Fruit fly (Drosophila melanogaster): ENCODE results near the gene CG5199.

The CG5199 gene

dm6 chr3L:20472607-20473006, 19.9 kb upstream of the CG5199 start:
- TF ChIP-seq CG8478 (optimal IDR thresholded peaks at IDR 0.05) (no peak), CTCF (optimal IDR thresholded peaks at IDR 0.05) (no peak)

dm6 chr3L:20471499-20472313, 19.0 kb upstream of the CG5199 start:
- TF ChIP-seq CG8478 (optimal IDR thresholded peaks at IDR 0.05) (no peak), CTCF (optimal IDR thresholded peaks at IDR 0.05) (no peak)

- TF ChIP-seq CG8478 (optimal IDR thresholded peaks at IDR 0.05), result no peak
- TF ChIP-seq CTCF (optimal IDR thresholded peaks at IDR 0.05), result no peak
These were observed 18.4 kb upstream of the CG5199 start for dm6 chr3L:20470991-20471498.

- no peak for TF ChIP-seq CTCF (optimal IDR thresholded peaks at IDR 0.05)
- no peak for TF ChIP-seq CG8478 (optimal IDR thresholded peaks at IDR 0.05)
These were observed 14.8 kb upstream of the CG5199 start for dm6 chr3L:20467433-20467832.

dm6 chr3L:20466599-20466998, 13.9 kb upstream of the CG5199 start, which contains the start of gene Tdh:
TSS of gene Tdh (plus strand) at chr3L:20466944.
- TF ChIP-seq CTCF (optimal IDR thresholded peaks at IDR 0.05) (no peak), CG8478 (optimal IDR thresholded peaks at IDR 0.05) (no peak)

dm6 chr3L:20465941-20466340, 13.3 kb upstream of the CG5199 start, which contains the start of gene CG42764:
TSS of gene CG42764 (minus strand) at chr3L:20466041.
- TF ChIP-seq CTCF (optimal IDR thresholded peaks at IDR 0.05), result no peak
- no peak for TF ChIP-seq CG8478 (optimal IDR thresholded peaks at IDR 0.05)

- TF ChIP-seq CTCF (optimal IDR thresholded peaks at IDR 0.05) (peak; percentile 59 to 60), CG8478 (optimal IDR thresholded peaks at IDR 0.05) (no peak)
These were observed 12.0 kb upstream of the CG5199 start, which contains the start of gene atk for dm6 chr3L:20464677-20465076. TSS of gene atk (minus strand) at chr3L:20464862.

dm6 chr3L:20462391-20462790, 9.7 kb upstream of the CG5199 start:
- no peak for TF ChIP-seq CTCF (optimal IDR thresholded peaks at IDR 0.05)
- TF ChIP-seq CG8478 (optimal IDR thresholded peaks at IDR 0.05), result no peak

- no peak for TF ChIP-seq CG8478 (optimal IDR thresholded peaks at IDR 0.05)
- TF ChIP-seq CTCF (optimal IDR thresholded peaks at IDR 0.05), result no peak
These were observed 7.7 kb upstream of the CG5199 start, which contains the start of gene mag for dm6 chr3L:20460383-20460782. TSS of gene mag (plus strand) at chr3L:20460683.

- TF ChIP-seq CG8478 (optimal IDR thresholded peaks at IDR 0.05) (no peak), CTCF (optimal IDR thresholded peaks at IDR 0.05) (no peak)
These were observed 3.9 kb downstream of the CG5199 start for dm6 chr3L:20448773-20449172.

- TF ChIP-seq CG8478 (optimal IDR thresholded peaks at IDR 0.05) (no peak), CTCF (optimal IDR thresholded peaks at IDR 0.05) (no peak)
These were observed 4.7 kb downstream of the CG5199 start for dm6 chr3L:20447957-20448356.

- no peak for TF ChIP-seq CTCF (optimal IDR thresholded peaks at IDR 0.05)
- TF ChIP-seq CG8478 (optimal IDR thresholded peaks at IDR 0.05), result no peak
These were observed 5.3 kb downstream of the CG5199 start for dm6 chr3L:20447337-20447736.

- TF ChIP-seq CTCF (optimal IDR thresholded peaks at IDR 0.05), result no peak
- no peak for TF ChIP-seq CG8478 (optimal IDR thresholded peaks at IDR 0.05)
These were observed 6.6 kb downstream of the CG5199 start for dm6 chr3L:20446030-20446429.

- TF ChIP-seq CG8478 (optimal IDR thresholded peaks at IDR 0.05) (no peak), CTCF (optimal IDR thresholded peaks at IDR 0.05) (no peak)
These were observed 7.7 kb downstream of the CG5199 start for dm6 chr3L:20444815-20445519.

dm6 chr3L:20442674-20443313, 9.9 kb downstream of the CG5199 start:
- TF ChIP-seq CG8478 (optimal IDR thresholded peaks at IDR 0.05) (no peak), CTCF (optimal IDR thresholded peaks at IDR 0.05) (no peak)
